Fruit fly (Drosophila melanogaster): ENCODE measurements around the gene Lsd-2.

- TF ChIP-seq Crg-1 (GFP tag; optimal IDR thresholded peaks at IDR 0.05), result peak; percentile 10
- peak; percentile 78 for TF ChIP-seq kay (GFP tag; ENCODE audit: borderline replicate concordance)
Observed at dm6 chrX:15076038-15076575, at the start of gene Lsd-2.
